Worm (Caenorhabditis elegans) whole organism, young adult: Measurements from ENCODE around the gene W03B1.9.

Experiments
- D2030.7 ChIP-seq: fragments of 200-800 bp; sonication (Bioruptor generic); IDR thresholded peaks from 2 replicates; pipeline ENCODE4 v1.3.6; 2022; ENCODE audit warnings: missing genetic modification reagents, missing genetic modification characterization, missing compliant biosample characterization
- K11D2.4 ChIP-seq: fragments of 200-800 bp; sonication (Bioruptor generic); IDR thresholded peaks from 2 replicates; pipeline ENCODE4 v1.3.6; 2022; ENCODE audit warnings: missing genetic modification reagents, missing genetic modification characterization, missing compliant biosample characterization
- athp-1 ChIP-seq: sonication (generic microtip); optimal IDR thresholded peaks from 2 replicates; lab custom pipeline; 2017; ENCODE audit warnings: mild to moderate bottlenecking, missing genetic modification characterization, missing compliant biosample characterization
- dpl-1 ChIP-seq: fragments of 150-350 bp; optimal IDR thresholded peaks from 2 replicates; lab custom pipeline; 2014; ENCODE audit warnings: missing biosample characterization, missing genetic modification reagents, missing genetic modification characterization
- ets-4 ChIP-seq: fragments of 200-800 bp; sonication (Bioruptor generic); optimal IDR thresholded peaks from 2 replicates; lab custom pipeline; 2018; ENCODE audit warnings: mild to moderate bottlenecking, missing genetic modification characterization, missing compliant biosample characterization
- madf-10 ChIP-seq: sonication (generic microtip); optimal IDR thresholded peaks from 2 replicates; lab custom pipeline; 2016; ENCODE audit warnings: mild to moderate bottlenecking, missing genetic modification characterization, missing compliant biosample characterization
- pha-4 ChIP-seq: fragments of 150-350 bp; sonication (generic microtip); optimal IDR thresholded peaks from 2 replicates; lab custom pipeline; 2014; ENCODE audit warnings: missing biosample characterization, missing genetic modification reagents, missing genetic modification characterization

ce11 chrIV:4399418-4400136, 42.8 kb upstream of the W03B1.9 start:
- TF ChIP-seq athp-1 (tag; lab: Kevin White, UChicago) (no peak), pha-4 (tag; lab: Kevin White, UChicago) (no peak), madf-10 (tag; lab: Kevin White, UChicago) (no peak), K11D2.4 (GFP tag; lab: Robert Waterston, UW) (no peak), D2030.7 (no peak), ets-4 (GFP tag; lab: Kevin White, UChicago) (no peak), dpl-1 (GFP tag; lab: Kevin White, UChicago) (no peak)
